Worm (Caenorhabditis elegans) whole organism, L3 larva: Measurements from ENCODE around the gene irld-2.

Source experiments
- elt-3 ChIP-seq, 3 experiments: fragments of 150-350 bp in 1 of 3; sonication (generic microtip) in 2 of 3; optimal IDR thresholded peaks; 2 replicates in 2 of 3; 4 replicates in 1 of 3; lab custom pipeline; 2014 to 2017; ENCODE audit warnings: missing biosample characterization in 3 of 3, missing genetic modification characterization in 3 of 3
- nhr-237 ChIP-seq: fragments of 150-350 bp; optimal IDR thresholded peaks from 2 replicates; lab custom pipeline; 2014; ENCODE audit warnings: missing biosample characterization, missing genetic modification characterization
- nhr-43 ChIP-seq: sonication (generic microtip); optimal IDR thresholded peaks from 2 replicates; lab custom pipeline; 2016; ENCODE audit warnings: mild to moderate bottlenecking, missing genetic modification characterization, missing compliant biosample characterization; ENCODE audit not compliant: poor library complexity, severe bottlenecking
- unc-62 ChIP-seq: fragments of 150-350 bp; sonication (generic microtip); optimal IDR thresholded peaks from 4 replicates; lab custom pipeline; 2014; ENCODE audit warnings: missing biosample characterization, missing genetic modification reagents, missing genetic modification characterization

DNA sequence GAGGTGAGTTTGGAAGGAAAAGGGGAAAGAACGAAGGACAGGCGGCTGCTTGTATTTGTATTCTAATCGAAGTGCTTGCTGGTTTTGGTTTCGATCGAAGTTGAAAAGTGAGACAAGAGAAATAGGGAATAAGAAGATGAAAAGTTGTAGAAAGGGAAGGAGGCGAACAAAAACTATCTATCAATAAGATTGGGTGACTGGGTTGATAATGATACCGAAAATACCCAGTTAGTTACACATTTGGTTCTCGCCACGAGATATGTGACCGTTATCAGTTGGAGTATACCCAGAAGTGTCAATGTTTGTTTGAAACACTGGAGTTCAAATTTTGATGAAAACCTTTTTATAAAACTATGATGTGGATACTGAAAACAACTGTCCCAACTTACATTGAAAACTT is 26.6 kb downstream of the irld-2 start:
- no peak for TF ChIP-seq unc-62 (GFP tag; lab: Kevin White, UChicago)
- TF ChIP-seq nhr-237 (tag; lab: Kevin White, UChicago), result no peak
- TF ChIP-seq nhr-43, result no peak
- no peak for TF ChIP-seq elt-3 (tag; optimal IDR thresholded peaks at IDR 0.05; lab: Kevin White, UChicago)
